Fruit fly (Drosophila melanogaster): ENCODE results near the gene ple.

ple gene

DNA sequence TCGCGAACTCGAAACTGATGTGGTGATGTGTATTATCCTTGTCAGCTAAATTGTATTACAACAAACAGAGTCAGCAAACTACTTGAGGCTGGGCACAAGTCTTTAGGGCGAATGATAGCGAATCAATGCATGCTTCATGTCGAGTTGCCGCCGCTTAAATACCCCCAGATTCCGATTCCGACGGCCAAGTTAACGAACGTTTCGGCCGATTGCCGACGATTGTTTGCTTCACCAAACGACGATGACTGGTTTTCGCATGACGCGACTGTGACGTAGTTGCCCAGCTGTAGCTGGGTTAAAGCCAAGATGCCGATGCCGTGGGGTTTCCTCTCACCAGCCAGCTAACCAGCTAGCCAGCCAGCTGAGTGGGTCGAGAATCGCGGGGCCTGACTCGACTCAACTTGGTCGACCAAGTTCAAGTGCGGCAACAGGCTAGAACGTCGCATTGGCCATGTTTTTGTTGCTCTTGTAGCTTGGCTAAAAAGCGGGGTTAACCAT, at the start of gene ple:
TSS of gene ple (minus strand) at position 134 of the 498 bp plus-strand sequence.
- no peak for TF ChIP-seq usp (GFP tag; optimal IDR thresholded peaks at IDR 0.05)
- TF ChIP-seq EcR (GFP tag; optimal IDR thresholded peaks at IDR 0.05), result no peak
- no peak for TF ChIP-seq psq (optimal IDR thresholded peaks at IDR 0.05)
- no peak for TF ChIP-seq CG8478 (optimal IDR thresholded peaks at IDR 0.05)
- TF ChIP-seq Dll (optimal IDR thresholded peaks at IDR 0.05), result no peak
- no peak for TF ChIP-seq pan (optimal IDR thresholded peaks at IDR 0.05)

DNA sequence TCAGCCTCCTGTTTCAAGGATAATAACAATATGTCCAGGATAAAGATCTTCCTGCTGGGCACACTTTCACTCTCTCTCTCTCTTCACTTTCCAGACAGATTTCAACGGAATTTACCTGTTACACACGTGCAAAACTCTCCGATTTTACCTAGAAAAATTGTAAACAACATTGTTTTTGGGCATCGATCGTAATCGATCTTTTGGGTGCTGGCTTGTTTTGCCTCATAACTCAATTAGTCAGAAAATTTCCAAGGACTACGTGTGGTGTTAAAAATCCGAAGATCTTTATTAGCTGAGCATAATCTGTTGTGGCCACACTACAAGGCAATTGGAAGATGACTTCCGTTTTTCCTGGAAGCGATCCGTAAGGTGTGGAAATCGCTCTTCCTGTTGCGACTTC, 47.8 kb upstream of the ple start:
- TF ChIP-seq psq (optimal IDR thresholded peaks at IDR 0.05), result no peak
- TF ChIP-seq Dll (optimal IDR thresholded peaks at IDR 0.05), result no peak
- no peak for TF ChIP-seq pan (optimal IDR thresholded peaks at IDR 0.05)
- no peak for TF ChIP-seq EcR (GFP tag; optimal IDR thresholded peaks at IDR 0.05)

DNA sequence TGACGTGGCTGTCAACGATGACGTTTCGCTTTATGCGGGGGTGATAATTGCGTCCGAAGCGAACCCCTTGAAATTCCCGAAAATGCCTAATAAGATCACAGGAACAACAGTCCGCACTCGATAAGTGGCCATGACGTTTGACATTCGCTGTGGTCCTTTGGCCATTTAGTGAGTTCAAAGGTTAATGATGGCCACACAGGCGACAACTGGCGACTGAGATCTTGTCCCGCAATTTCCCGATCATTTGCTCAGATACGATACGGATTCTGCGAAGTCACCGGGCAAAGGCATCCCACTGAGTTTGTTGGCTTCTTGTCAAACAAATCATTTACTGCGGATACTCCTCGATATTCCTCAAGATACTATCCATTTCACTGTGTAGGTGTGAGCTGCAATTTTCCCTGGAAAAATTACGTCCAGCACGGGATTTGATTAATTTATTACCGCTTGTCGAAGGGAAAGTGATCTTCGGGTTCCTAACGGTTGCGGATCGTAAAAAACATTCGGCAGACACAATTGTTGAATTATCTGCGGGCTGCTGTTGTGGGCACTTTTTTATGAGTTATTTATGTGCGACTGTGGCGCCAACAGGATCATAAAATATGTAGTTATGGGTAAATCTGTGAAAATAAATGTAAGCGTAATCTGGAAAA, 45.3 kb upstream of the ple start:
- no peak for TF ChIP-seq psq (optimal IDR thresholded peaks at IDR 0.05)
- TF ChIP-seq usp (GFP tag; optimal IDR thresholded peaks at IDR 0.05), result no peak
- TF ChIP-seq CG8478 (optimal IDR thresholded peaks at IDR 0.05), result no peak
- no peak for TF ChIP-seq Dll (optimal IDR thresholded peaks at IDR 0.05)
- TF ChIP-seq pan (optimal IDR thresholded peaks at IDR 0.05), result no peak
- TF ChIP-seq EcR (GFP tag; optimal IDR thresholded peaks at IDR 0.05), result no peak

DNA sequence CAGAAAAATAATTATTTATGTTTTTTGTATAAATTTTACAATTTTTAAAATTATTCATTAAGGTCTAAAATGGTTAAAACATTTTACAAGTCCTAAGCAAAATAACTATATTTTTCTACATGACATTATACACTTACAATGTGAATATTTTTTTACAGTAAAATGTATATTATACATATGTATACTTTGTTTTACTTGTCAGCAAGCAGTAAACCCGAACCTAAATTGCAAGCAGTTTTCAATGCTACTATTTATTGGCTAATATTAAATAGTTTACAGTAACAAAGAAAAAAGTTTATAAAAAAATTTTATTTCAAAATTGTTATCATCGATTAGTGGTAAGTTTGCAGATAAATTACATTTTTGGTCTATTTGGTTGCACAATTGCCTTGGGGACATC, 44.5 kb upstream of the ple start:
- TF ChIP-seq psq (optimal IDR thresholded peaks at IDR 0.05) (no peak), CG8478 (optimal IDR thresholded peaks at IDR 0.05) (no peak), usp (GFP tag; optimal IDR thresholded peaks at IDR 0.05) (no peak), EcR (GFP tag; optimal IDR thresholded peaks at IDR 0.05) (no peak), Dll (optimal IDR thresholded peaks at IDR 0.05) (no peak), pan (optimal IDR thresholded peaks at IDR 0.05) (no peak)

DNA sequence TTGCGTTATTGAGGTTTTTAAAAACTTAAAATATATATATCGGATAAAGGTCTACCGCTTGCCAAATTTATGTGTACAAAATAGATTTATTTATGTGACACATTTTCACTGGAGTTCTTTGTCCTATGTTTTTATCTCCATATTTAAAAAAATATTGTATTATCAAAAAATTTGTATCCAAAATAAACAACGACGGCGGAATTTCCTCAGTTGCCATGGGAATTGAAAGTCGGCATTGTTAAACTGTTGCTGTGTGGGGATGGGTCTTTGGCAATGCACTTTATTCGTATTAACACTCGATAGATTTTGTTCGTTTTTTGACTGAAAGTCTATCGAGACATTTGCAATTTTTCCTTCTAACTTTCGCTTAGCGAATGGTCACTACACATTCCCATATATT, 43.8 kb upstream of the ple start, which contains the start of gene Rsph3:
TSS of gene Rsph3 (minus strand) at position 101 of the 400 bp plus-strand sequence.
- TF ChIP-seq CG8478 (optimal IDR thresholded peaks at IDR 0.05) (no peak), Dll (optimal IDR thresholded peaks at IDR 0.05) (no peak), usp (GFP tag; optimal IDR thresholded peaks at IDR 0.05) (no peak)

DNA sequence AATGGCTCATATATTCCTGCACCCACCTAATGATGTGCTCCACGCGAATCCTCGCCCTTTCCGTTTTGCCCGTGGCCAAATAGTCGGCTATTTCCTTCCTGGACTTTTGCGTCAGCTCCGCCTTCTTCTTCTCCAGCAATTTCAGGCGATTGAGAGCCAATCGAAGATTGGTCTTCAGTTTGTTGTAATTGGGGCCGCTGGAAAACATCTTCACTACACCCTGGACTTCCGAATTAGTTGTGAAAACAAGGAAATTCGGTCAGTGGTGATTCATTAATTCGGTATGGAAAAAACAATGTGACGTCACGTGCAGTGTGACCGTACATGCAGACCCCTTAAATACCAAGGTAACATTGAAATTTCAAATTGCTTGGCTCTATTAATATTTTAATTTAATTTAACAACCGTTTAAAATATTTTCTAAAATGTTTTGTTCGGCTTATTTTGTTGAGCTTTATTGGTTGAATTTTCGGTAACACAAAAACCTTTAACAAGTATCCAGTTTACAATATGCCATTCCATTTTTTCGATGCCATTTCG, 36.9 kb upstream of the ple start, which contains the start of gene Ist1:
TSS of gene Ist1 (minus strand) at position 301 of the 540 bp plus-strand sequence.
- TF ChIP-seq Dll (optimal IDR thresholded peaks at IDR 0.05) (no peak), usp (GFP tag; optimal IDR thresholded peaks at IDR 0.05) (no peak), psq (optimal IDR thresholded peaks at IDR 0.05) (no peak), EcR (GFP tag; optimal IDR thresholded peaks at IDR 0.05) (no peak), pan (optimal IDR thresholded peaks at IDR 0.05) (no peak), CG8478 (optimal IDR thresholded peaks at IDR 0.05) (no peak)

DNA sequence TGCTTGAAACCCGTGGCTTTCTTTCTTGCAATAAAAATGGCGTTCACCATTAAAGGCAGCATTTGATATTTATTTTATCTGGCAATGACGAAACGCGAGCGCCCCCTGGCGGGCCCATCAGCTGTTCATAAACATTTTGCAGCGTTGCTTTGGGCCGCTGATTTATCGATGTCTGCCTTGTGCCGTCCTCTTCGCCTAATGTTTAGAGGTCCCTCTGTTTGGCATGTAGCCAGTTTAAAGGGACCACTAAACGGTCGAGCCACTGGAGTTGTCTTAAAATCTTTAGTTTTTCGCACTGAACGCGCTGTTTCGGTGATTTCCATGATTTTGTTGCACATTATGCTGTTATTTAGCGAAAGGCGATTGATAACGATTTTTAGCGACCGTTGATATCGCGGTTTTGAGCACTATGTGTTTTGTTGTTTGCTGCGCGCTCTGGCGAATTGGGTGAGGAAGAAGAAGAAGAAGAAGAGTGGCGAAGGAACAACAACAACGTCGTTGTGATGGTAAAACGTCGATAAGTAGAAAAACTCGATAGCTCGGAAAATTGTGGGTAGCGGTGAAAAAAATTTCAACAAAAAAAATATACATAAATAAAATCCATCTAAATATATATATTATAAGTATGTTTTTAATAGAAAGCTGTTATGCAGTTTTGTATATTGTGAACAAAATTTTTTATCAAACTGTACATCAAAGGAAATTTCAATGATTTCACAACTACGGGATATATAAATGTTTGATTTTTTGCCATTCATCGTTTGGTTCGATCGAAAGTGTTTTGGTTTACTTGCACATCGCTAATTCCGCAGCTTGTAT, 33.2 kb upstream of the ple start, which contains the start of the genes velo and Sbds:
TSS of gene velo (minus strand) at position 475 of the 819 bp plus-strand sequence.
TSS of gene Sbds (plus strand) at position 636 of the 819 bp plus-strand sequence.
- TF ChIP-seq pan (optimal IDR thresholded peaks at IDR 0.05) (no peak), Dll (optimal IDR thresholded peaks at IDR 0.05) (no peak), CG8478 (optimal IDR thresholded peaks at IDR 0.05) (no peak), usp (GFP tag; optimal IDR thresholded peaks at IDR 0.05) (no peak), psq (optimal IDR thresholded peaks at IDR 0.05) (peak; percentile 22), EcR (GFP tag; optimal IDR thresholded peaks at IDR 0.05) (no peak)

DNA sequence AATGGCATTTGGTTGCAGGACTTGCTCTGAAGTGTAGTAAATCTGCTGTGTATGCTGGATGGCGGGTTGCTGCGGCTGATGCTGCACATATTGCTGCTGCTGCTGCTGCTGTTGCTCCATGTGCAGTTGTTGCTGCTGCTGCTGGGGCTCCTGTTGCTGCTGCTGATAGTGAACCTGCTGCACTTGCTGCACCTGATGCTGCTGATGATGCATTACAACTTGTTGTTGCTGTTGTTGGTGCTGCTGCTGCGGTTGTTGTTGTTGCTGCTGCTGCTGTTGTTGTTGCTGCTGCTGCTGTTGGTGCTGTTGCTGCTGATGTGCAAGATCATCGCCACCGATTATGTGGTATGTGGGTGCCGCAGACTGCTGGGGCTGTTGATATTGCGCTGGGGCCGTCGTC, 31.5 kb upstream of the ple start:
- TF ChIP-seq psq (optimal IDR thresholded peaks at IDR 0.05) (no peak), Dll (optimal IDR thresholded peaks at IDR 0.05) (no peak)

DNA sequence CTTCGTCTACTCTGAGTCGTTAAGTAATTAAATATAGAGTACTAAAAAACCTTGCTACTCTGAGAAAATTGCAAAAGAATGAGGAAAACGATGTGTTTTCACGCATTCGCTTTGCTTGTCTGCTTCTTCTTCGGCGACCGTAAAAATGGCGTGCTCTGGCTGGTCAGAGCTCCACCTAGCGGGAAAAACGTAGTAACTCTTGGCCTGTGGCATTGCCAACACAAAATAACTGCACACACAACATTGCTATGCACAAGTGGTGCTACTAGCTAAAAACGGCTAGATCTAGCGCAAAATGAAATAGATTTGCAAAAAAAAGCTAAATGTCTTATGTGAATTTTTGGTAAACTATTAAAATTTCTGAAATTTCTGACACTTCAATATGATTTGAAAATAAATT, 27.8 kb upstream of the ple start:
- TF ChIP-seq usp (GFP tag; optimal IDR thresholded peaks at IDR 0.05) (no peak), EcR (GFP tag; optimal IDR thresholded peaks at IDR 0.05) (no peak), CG8478 (optimal IDR thresholded peaks at IDR 0.05) (no peak)

DNA sequence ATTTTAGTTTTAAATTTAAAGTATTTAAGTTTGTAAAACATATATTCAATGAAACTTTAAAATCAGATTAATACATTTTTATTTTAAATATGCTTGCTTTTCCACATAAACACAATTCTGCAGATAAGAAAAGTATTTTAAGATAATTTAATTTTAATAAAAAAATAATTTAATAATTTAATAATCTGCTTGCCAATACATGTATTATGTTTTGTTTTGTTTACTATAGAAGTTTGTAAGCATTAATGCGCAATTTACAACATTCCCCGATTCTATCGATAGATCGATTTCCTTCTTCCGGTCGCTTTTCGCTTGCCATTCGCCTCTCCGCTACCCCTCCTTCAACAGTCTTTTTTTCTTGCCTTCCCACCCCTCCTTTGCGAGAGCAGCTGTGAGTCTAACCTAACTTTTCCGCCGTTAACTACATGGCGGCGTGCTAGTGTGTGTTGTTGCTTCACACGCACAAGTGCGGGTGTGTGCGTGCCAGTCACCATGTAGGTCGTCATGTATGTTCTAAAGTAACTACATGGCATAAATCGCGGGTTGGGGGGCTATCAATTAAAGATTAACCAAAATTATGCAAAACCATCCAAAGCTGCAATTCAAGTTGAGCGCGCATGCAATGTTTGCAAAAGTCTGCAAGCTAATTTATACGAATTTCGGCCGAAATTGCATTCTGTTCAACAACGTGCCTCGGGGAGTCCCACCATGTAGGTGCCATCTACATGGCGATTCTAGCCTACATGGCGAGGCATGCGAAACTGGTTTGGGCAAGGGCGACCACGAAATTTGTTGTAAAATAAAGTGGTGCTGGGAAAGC, 24.2 kb upstream of the ple start:
- no peak for TF ChIP-seq Dll (optimal IDR thresholded peaks at IDR 0.05)
- TF ChIP-seq pan (optimal IDR thresholded peaks at IDR 0.05), result no peak
- peak; percentile 47 for TF ChIP-seq psq (optimal IDR thresholded peaks at IDR 0.05)

DNA sequence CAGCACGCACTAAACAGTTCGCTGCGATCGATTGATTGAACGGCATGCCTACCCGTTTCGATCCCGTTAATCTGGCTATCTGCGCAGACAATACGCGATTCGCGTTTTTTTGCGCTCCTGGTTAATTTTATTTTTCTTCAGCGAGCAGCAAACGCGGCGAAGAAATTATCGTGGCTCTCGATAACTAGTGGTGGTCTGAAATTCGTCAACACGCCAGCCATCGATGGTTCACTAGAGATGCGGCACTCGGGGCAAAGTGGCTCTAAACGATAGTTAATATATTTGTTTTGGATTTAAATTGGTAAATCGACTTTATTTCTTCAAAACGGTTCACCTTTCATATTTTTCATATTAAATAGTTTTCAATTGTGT, 23.6 kb upstream of the ple start, which contains the start of gene dikar:
TSS of gene dikar (minus strand) at position 191 of the 372 bp plus-strand sequence.
- TF ChIP-seq psq (optimal IDR thresholded peaks at IDR 0.05), result no peak
- no peak for TF ChIP-seq usp (GFP tag; optimal IDR thresholded peaks at IDR 0.05)
- no peak for TF ChIP-seq EcR (GFP tag; optimal IDR thresholded peaks at IDR 0.05)
- no peak for TF ChIP-seq CG8478 (optimal IDR thresholded peaks at IDR 0.05)
- no peak for TF ChIP-seq pan (optimal IDR thresholded peaks at IDR 0.05)
- no peak for TF ChIP-seq Dll (optimal IDR thresholded peaks at IDR 0.05)

Data from whole organism.